Fruit fly (Drosophila melanogaster): ENCODE measurements around the gene CG7218.

- TF ChIP-seq ttk (optimal IDR thresholded peaks at IDR 0.05) (no peak), psq (optimal IDR thresholded peaks at IDR 0.05) (no peak), h (optimal IDR thresholded peaks at IDR 0.05) (no peak), insv (optimal IDR thresholded peaks at IDR 0.05) (no peak), Myc (optimal IDR thresholded peaks at IDR 0.05) (no peak), Sin3A (optimal IDR thresholded peaks at IDR 0.05) (no peak)
Measured at dm6 chr3R:18197802-18198148, 33.6 kb upstream of the CG7218 start.

All from Kc167 (cell line).